Worm (Caenorhabditis elegans) whole organism, L3 larva: ENCODE measurements around the gene srz-1.

Experiments used
- aly-2 ChIP-seq: fragments of 150-350 bp; optimal IDR thresholded peaks from 2 replicates; lab custom pipeline; 2014; ENCODE audit warnings: missing biosample characterization, missing genetic modification characterization
- ama-1 ChIP-seq: fragments of 150-350 bp; optimal IDR thresholded peaks from 2 replicates; lab custom pipeline; 2018
- fkh-10 ChIP-seq: sonication (generic microtip); optimal IDR thresholded peaks from 2 replicates; lab custom pipeline; 2017; ENCODE audit warnings: missing biosample characterization, missing genetic modification reagents, missing genetic modification characterization
- jun-1 ChIP-seq: fragments of 150-350 bp; optimal IDR thresholded peaks from 2 replicates; lab custom pipeline; 2014; ENCODE audit warnings: missing biosample characterization, missing genetic modification reagents, missing genetic modification characterization
- lin-15B ChIP-seq: fragments of 150-350 bp; optimal IDR thresholded peaks from 2 replicates; lab custom pipeline; 2014; ENCODE audit warnings: missing biosample characterization, missing genetic modification characterization
- lin-39 ChIP-seq: fragments of 150-350 bp; optimal IDR thresholded peaks from 2 replicates; lab custom pipeline; 2018; ENCODE audit warnings: missing biosample characterization, missing genetic modification reagents, missing genetic modification characterization
- nhr-11 ChIP-seq: fragments of 150-350 bp; optimal IDR thresholded peaks from 2 replicates; lab custom pipeline; 2014; ENCODE audit warnings: missing biosample characterization, missing genetic modification characterization
- nhr-12 ChIP-seq: fragments of 150-350 bp; optimal IDR thresholded peaks from 2 replicates; lab custom pipeline; 2014; ENCODE audit warnings: missing biosample characterization, missing genetic modification characterization
- nhr-25 ChIP-seq: sonication (generic microtip); optimal IDR thresholded peaks from 2 replicates; lab custom pipeline; 2017; ENCODE audit warnings: missing biosample characterization, missing genetic modification characterization
- nhr-28 ChIP-seq: fragments of 150-350 bp; optimal IDR thresholded peaks from 2 replicates; lab custom pipeline; 2014; ENCODE audit warnings: missing biosample characterization, missing genetic modification characterization
- nhr-43 ChIP-seq: sonication (generic microtip); optimal IDR thresholded peaks from 2 replicates; lab custom pipeline; 2016; ENCODE audit warnings: mild to moderate bottlenecking, missing genetic modification characterization, missing compliant biosample characterization; ENCODE audit not compliant: poor library complexity, severe bottlenecking
- pqm-1 ChIP-seq: fragments of 150-350 bp; optimal IDR thresholded peaks from 2 replicates; lab custom pipeline; 2017; ENCODE audit warnings: missing biosample characterization, missing genetic modification characterization, inconsistent platforms
- unc-39 ChIP-seq: sonication (generic microtip); optimal IDR thresholded peaks from 4 replicates; lab custom pipeline; 2017; ENCODE audit warnings: missing biosample characterization, missing genetic modification characterization

ce11 chrV:16672198-16672597, 3.5 kb upstream of the srz-1 start, which contains the start of gene F14F8.8:
- no peak for TF ChIP-seq lin-15B (tag; lab: Kevin White, UChicago)
- no peak for TF ChIP-seq lin-39
- TF ChIP-seq nhr-11 (tag; lab: Kevin White, UChicago) = no peak
- TF ChIP-seq jun-1 (tag; lab: Kevin White, UChicago) = no peak
- TF ChIP-seq nhr-25 (tag; lab: Kevin White, UChicago) = no peak
- no peak for TF ChIP-seq fkh-10 (GFP tag; lab: Kevin White, UChicago)
- TF ChIP-seq pqm-1 (tag; lab: Kevin White, UChicago) = no peak
- TF ChIP-seq nhr-28 (tag; lab: Kevin White, UChicago) = no peak
- no peak for TF ChIP-seq aly-2
- TF ChIP-seq ama-1 (lab: Kevin White, UChicago) = no peak
- TF ChIP-seq unc-39 = no peak
- no peak for TF ChIP-seq nhr-12 (tag; lab: Kevin White, UChicago)
- TF ChIP-seq nhr-43 = no peak
